Worm (Caenorhabditis elegans): ENCODE measurements around the gene btb-18.
"Not testable (repeated sequence)": the region's sequence is repeated elsewhere in the genome, so short reads cannot be mapped to it uniquely, and the experiment has no call there.

DNA sequence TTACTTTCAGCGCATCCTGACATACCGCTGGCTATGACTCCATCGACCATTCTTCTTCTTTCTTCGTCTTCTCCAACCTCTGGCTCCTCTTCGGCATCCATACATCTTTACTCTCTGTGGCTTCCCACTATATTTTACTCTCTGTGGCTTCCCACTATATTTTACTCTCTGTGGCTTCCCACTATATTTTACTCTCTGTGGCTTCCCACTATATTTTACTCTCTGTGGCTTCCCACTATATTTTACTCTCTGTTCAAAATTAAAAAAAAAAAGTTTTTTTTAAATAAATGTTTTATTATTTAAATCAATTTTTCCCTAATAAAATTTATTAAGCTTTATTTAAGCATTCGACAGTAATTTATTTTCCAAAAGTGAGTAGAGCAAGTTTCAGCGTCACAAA lies 7.5 kb upstream of the btb-18 start, which contains the start of gene F39E9.14:
- TF ChIP-seq zag-1 (tag; optimal IDR thresholded peaks at IDR 0.05); unc-62 (GFP tag; optimal IDR thresholded peaks at IDR 0.05); elt-1 (tag; optimal IDR thresholded peaks at IDR 0.05); ama-1 (optimal IDR thresholded peaks at IDR 0.05); unc-39 (tag; optimal IDR thresholded peaks at IDR 0.05); snpc-4 (tag; optimal IDR thresholded peaks at IDR 0.05); mdl-1 (tag; optimal IDR thresholded peaks at IDR 0.05): not testable (repeated sequence)

Measured in whole organism, L2 larva.